Fruit fly (Drosophila melanogaster) whole organism, embryonic: ENCODE data around the gene Sec8.

Source experiments
- B-H2 ChIP-seq: fragments of 200-800 bp; sonication (Bioruptor generic); optimal IDR thresholded peaks from 2 replicates; lab custom pipeline; 2018; ENCODE audit warnings: missing biosample characterization, mild to moderate bottlenecking, missing genetic modification characterization
- CG11723 ChIP-seq: fragments of 200-800 bp; sonication (Bioruptor generic); optimal IDR thresholded peaks from 2 replicates; lab custom pipeline; 2017; ENCODE audit warnings: missing biosample characterization, mild to moderate bottlenecking, missing genetic modification characterization
- CG12299 ChIP-seq: fragments of 200-800 bp; sonication (Bioruptor generic); optimal IDR thresholded peaks from 2 replicates; lab custom pipeline; 2018; ENCODE audit warnings: missing biosample characterization, mild to moderate bottlenecking, missing genetic modification characterization
- CG12744 ChIP-seq: fragments of 200-800 bp; sonication (Bioruptor generic); optimal IDR thresholded peaks from 2 replicates; lab custom pipeline; 2016; ENCODE audit warnings: missing biosample characterization, missing genetic modification characterization
- CG17385 ChIP-seq: fragments of 200-800 bp; sonication (Bioruptor generic); optimal IDR thresholded peaks from 3 replicates; lab custom pipeline; 2018; ENCODE audit warnings: missing biosample characterization, mild to moderate bottlenecking, missing genetic modification characterization
- CG2678 ChIP-seq: fragments of 200-800 bp; sonication (Bioruptor generic); optimal IDR thresholded peaks from 3 replicates; lab custom pipeline; 2019; ENCODE audit warnings: missing biosample characterization, mild to moderate bottlenecking, missing genetic modification characterization, moderate library complexity
- CG2712 ChIP-seq: fragments of 200-800 bp; optimal IDR thresholded peaks from 3 replicates; lab custom pipeline; 2019; ENCODE audit warnings: missing biosample characterization, mild to moderate bottlenecking, missing genetic modification characterization, moderate library complexity
- CG30020 ChIP-seq: fragments of 200-800 bp; optimal IDR thresholded peaks from 2 replicates; lab custom pipeline; 2019; ENCODE audit warnings: missing biosample characterization, mild to moderate bottlenecking, missing genetic modification characterization, moderate library complexity
- CG31224 ChIP-seq: fragments of 200-800 bp; sonication (Bioruptor generic); IDR thresholded peaks from 2 replicates; pipeline ENCODE4 v1.3.6; 2022; ENCODE audit warnings: missing biosample characterization, missing genetic modification characterization
- CG33557 ChIP-seq: fragments of 200-800 bp; sonication (Bioruptor generic); optimal IDR thresholded peaks from 2 replicates; lab custom pipeline; 2019; ENCODE audit warnings: missing biosample characterization, mild to moderate bottlenecking, missing genetic modification characterization, moderate library complexity
- CG34376 ChIP-seq: fragments of 200-800 bp; sonication (Bioruptor generic); optimal IDR thresholded peaks from 2 replicates; lab custom pipeline; 2018; ENCODE audit warnings: missing biosample characterization, mild to moderate bottlenecking, missing genetic modification characterization
- CG3838 ChIP-seq: fragments of 200-800 bp; sonication (Bioruptor generic); optimal IDR thresholded peaks from 3 replicates; lab custom pipeline; 2016; ENCODE audit warnings: missing biosample characterization, missing genetic modification characterization
- CG6254 ChIP-seq: fragments of 200-800 bp; sonication (Bioruptor generic); optimal IDR thresholded peaks from 3 replicates; lab custom pipeline; 2017; ENCODE audit warnings: mild to moderate bottlenecking, missing biosample characterization, missing genetic modification reagents, missing genetic modification characterization
- CG6854 ChIP-seq: fragments of 200-800 bp; sonication (Bioruptor generic); optimal IDR thresholded peaks from 3 replicates; lab custom pipeline; 2017; ENCODE audit warnings: missing biosample characterization, mild to moderate bottlenecking, missing genetic modification characterization
- CG7357 ChIP-seq: fragments of 200-800 bp; sonication (Bioruptor generic); IDR thresholded peaks from 3 replicates; pipeline ENCODE4 v1.3.6; 2022; ENCODE audit warnings: missing biosample characterization, missing genetic modification characterization
- CG7745 ChIP-seq: fragments of 200-800 bp; sonication (Bioruptor generic); optimal IDR thresholded peaks from 2 replicates; lab custom pipeline; 2018; ENCODE audit warnings: missing biosample characterization, mild to moderate bottlenecking, missing genetic modification characterization, moderate library complexity
- CG8290 ChIP-seq, 3 experiments: fragments of 200-800 bp; sonication (Bioruptor generic); optimal IDR thresholded peaks; 2 replicates each; lab custom pipeline; 2016 to 2019; ENCODE audit warnings: missing biosample characterization in 3 of 3, missing genetic modification characterization in 3 of 3, mild to moderate bottlenecking in 2 of 3, moderate library complexity in 1 of 3
- E2f2 ChIP-seq: fragments of 200-800 bp; sonication (Bioruptor generic); IDR thresholded peaks from 2 replicates; pipeline ENCODE4 v1.3.6; 2022; ENCODE audit warnings: missing biosample characterization, missing genetic modification characterization
- Elba2 ChIP-seq: fragments of 200-800 bp; sonication (Bioruptor generic); optimal IDR thresholded peaks from 3 replicates; lab custom pipeline; 2016; ENCODE audit warnings: missing biosample characterization, missing genetic modification characterization
- Fer2 ChIP-seq: fragments of 200-800 bp; sonication (Bioruptor generic); optimal IDR thresholded peaks from 2 replicates; lab custom pipeline; 2018; ENCODE audit warnings: missing biosample characterization, mild to moderate bottlenecking, missing genetic modification characterization, moderate library complexity
- MTF-1 ChIP-seq: fragments of 200-800 bp; sonication (Bioruptor generic); optimal IDR thresholded peaks from 2 replicates; lab custom pipeline; 2018; ENCODE audit warnings: missing biosample characterization, mild to moderate bottlenecking, missing genetic modification characterization, borderline replicate concordance
- Myb ChIP-seq: fragments of 200-800 bp; sonication (Bioruptor generic); optimal IDR thresholded peaks from 2 replicates; lab custom pipeline; 2016; ENCODE audit warnings: missing biosample characterization, missing genetic modification characterization
- NC2β ChIP-seq: fragments of 200-800 bp; sonication (Bioruptor generic); optimal IDR thresholded peaks from 2 replicates; lab custom pipeline; 2016; ENCODE audit warnings: missing biosample characterization, missing genetic modification characterization
- Optix ChIP-seq: fragments of 200-800 bp; sonication (Bioruptor generic); IDR thresholded peaks from 3 replicates; pipeline ENCODE4 v1.3.6; 2022; ENCODE audit warnings: missing biosample characterization, missing genetic modification characterization
- PHDP ChIP-seq: fragments of 200-800 bp; sonication (Bioruptor generic); optimal IDR thresholded peaks from 3 replicates; lab custom pipeline; 2018; ENCODE audit warnings: missing biosample characterization, mild to moderate bottlenecking, missing genetic modification characterization, moderate library complexity
- Rfx ChIP-seq: fragments of 200-800 bp; sonication (Bioruptor generic); IDR thresholded peaks from 2 replicates; pipeline ENCODE4 v1.3.6; 2022; ENCODE audit warnings: missing biosample characterization, missing genetic modification characterization
- Trl ChIP-seq, 3 experiments: fragments of >200 bp in 2 of 3; fragments of 200-800 bp in 1 of 3; sonication (Bioruptor generic) in 1 of 3; optimal IDR thresholded peaks; 2 replicates in 1 of 3; 3 replicates in 2 of 3; lab custom pipeline; 2016 to 2017; ENCODE audit warnings: missing biosample characterization in 1 of 3, missing genetic modification characterization in 1 of 3
- Xrp1 ChIP-seq: fragments of 200-800 bp; sonication (Bioruptor generic); IDR thresholded peaks from 2 replicates; pipeline ENCODE4 v1.3.6; 2022; ENCODE audit warnings: missing biosample characterization, missing genetic modification characterization
- aop ChIP-seq: fragments of 200-800 bp; sonication (Bioruptor generic); IDR thresholded peaks from 2 replicates; pipeline ENCODE4 v1.3.6; 2022; ENCODE audit warnings: missing biosample characterization, missing genetic modification characterization
- az2 ChIP-seq: fragments of 200-800 bp; sonication (Bioruptor generic); optimal IDR thresholded peaks from 3 replicates; lab custom pipeline; 2016; ENCODE audit warnings: missing biosample characterization, missing genetic modification characterization
- chm ChIP-seq: fragments of 200-800 bp; sonication (Bioruptor generic); IDR thresholded peaks from 2 replicates; pipeline ENCODE4 v1.3.6; 2022; ENCODE audit warnings: missing biosample characterization, missing genetic modification characterization
- gem ChIP-seq: fragments of 200-800 bp; sonication (Bioruptor generic); optimal IDR thresholded peaks from 2 replicates; lab custom pipeline; 2019; ENCODE audit warnings: missing biosample characterization, mild to moderate bottlenecking, missing genetic modification characterization, moderate library complexity
- h ChIP-seq: fragments of >200 bp; optimal IDR thresholded peaks from 2 replicates; lab custom pipeline; 2017
- lab ChIP-seq: fragments of 200-800 bp; sonication (Bioruptor generic); optimal IDR thresholded peaks from 3 replicates; lab custom pipeline; 2017; ENCODE audit warnings: missing biosample characterization, missing genetic modification characterization, mild to moderate bottlenecking, moderate library complexity, missing genetic modification reagents
- mirr ChIP-seq: fragments of 200-800 bp; sonication (Bioruptor generic); optimal IDR thresholded peaks from 3 replicates; lab custom pipeline; 2018; ENCODE audit warnings: missing biosample characterization, mild to moderate bottlenecking, missing genetic modification characterization
- pfk ChIP-seq: fragments of 200-800 bp; sonication (Bioruptor generic); optimal IDR thresholded peaks from 2 replicates; lab custom pipeline; 2018; ENCODE audit warnings: missing biosample characterization, mild to moderate bottlenecking, missing genetic modification characterization, moderate library complexity
- pita ChIP-seq: fragments of 200-800 bp; sonication (Bioruptor generic); optimal IDR thresholded peaks from 2 replicates; lab custom pipeline; 2017; ENCODE audit warnings: missing biosample characterization, mild to moderate bottlenecking, missing genetic modification characterization
- psq ChIP-seq: fragments of 200-800 bp; sonication (Bioruptor generic); optimal IDR thresholded peaks from 2 replicates; lab custom pipeline; 2017; ENCODE audit warnings: missing biosample characterization, missing genetic modification characterization
- pum ChIP-seq: fragments of 200-800 bp; sonication (Bioruptor generic); optimal IDR thresholded peaks from 2 replicates; lab custom pipeline; 2016; ENCODE audit warnings: missing biosample characterization, missing genetic modification characterization
- salm ChIP-seq: fragments of 200-800 bp; sonication (Bioruptor generic); optimal IDR thresholded peaks from 2 replicates; lab custom pipeline; 2018; ENCODE audit warnings: missing biosample characterization, mild to moderate bottlenecking, missing genetic modification characterization
- sc ChIP-seq, 3 experiments: fragments of >200 bp in 2 of 3; fragments of 200-800 bp in 1 of 3; sonication (Bioruptor generic) in 1 of 3; optimal IDR thresholded peaks; 2 replicates in 2 of 3; 3 replicates in 1 of 3; lab custom pipeline; 2017; ENCODE audit warnings: mild to moderate bottlenecking in 1 of 3, missing biosample characterization in 1 of 3, missing genetic modification characterization in 1 of 3, missing genetic modification reagents in 1 of 3
- sens ChIP-seq: fragments of 200-800 bp; sonication (Bioruptor generic); peaks from one replicate; lab custom pipeline; 2016; ENCODE audit warnings: missing biosample characterization, missing genetic modification characterization
- seq ChIP-seq: fragments of 200-800 bp; sonication (Bioruptor generic); IDR thresholded peaks from 2 replicates; pipeline ENCODE4 v1.3.6; 2022; ENCODE audit warnings: missing biosample characterization, missing genetic modification characterization
- slou ChIP-seq: fragments of 200-800 bp; sonication (Bioruptor generic); optimal IDR thresholded peaks from 3 replicates; lab custom pipeline; 2016; ENCODE audit warnings: missing biosample characterization, missing genetic modification characterization
- so ChIP-seq: fragments of 200-800 bp; sonication (Bioruptor generic); IDR thresholded peaks from 3 replicates; pipeline ENCODE4 v1.3.6; 2022; ENCODE audit warnings: missing biosample characterization, missing genetic modification characterization
- wor ChIP-seq: fragments of 200-800 bp; sonication (Bioruptor generic); IDR thresholded peaks from 2 replicates; pipeline ENCODE4 v1.3.6; 2022; ENCODE audit warnings: missing biosample characterization, missing genetic modification characterization
- z ChIP-seq: fragments of 200-800 bp; sonication (Bioruptor generic); IDR thresholded peaks from 3 replicates; pipeline ENCODE4 v1.3.6; 2022; ENCODE audit warnings: missing biosample characterization, missing genetic modification characterization

Gene Sec8

DNA sequence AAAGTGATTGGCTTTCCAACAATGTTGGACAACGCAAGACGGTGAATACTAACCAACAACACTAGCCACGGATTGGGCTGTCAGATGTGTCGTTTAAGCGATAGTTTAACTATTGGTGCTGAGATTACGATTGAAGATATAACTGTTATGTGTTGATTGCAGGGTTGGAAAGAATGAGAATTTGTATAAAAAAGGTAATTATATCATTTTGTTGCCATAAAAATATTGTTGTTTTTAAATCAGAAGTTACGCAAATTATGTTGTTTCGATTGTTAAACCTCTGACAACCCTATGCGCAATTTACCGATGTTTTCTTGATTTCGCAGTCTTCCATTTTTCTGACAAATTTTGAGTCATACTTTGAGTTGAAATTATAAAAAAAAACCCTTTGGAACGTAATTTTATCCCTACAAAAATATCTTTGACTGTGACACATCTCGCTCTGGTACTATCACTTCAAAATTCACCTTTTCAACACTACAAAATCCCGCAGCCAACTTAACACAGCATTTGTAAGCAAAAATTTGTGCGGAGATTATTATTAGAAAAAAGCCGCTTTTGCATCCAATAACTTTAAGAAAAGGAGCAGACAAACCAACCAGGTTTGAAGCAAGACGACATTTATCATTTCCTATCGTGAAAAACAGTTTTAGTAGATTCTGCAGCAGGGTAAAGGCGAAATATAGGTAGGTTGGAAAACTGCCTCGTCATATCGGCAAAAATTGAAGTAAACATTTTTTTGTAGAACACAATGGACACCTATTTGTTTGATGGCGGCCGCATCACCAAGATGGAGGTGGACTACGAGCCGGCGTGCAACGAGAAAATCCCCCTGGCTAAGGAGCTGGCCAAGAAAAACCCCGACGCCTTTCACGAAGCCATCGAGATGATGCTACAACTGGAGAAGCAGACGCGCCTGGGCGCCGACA is 30.5 kb upstream of the Sec8 start, which contains the start of the genes Hat1 and Rpn5 (continued):
- TF ChIP-seq wor (GFP tag; lab: Robert Waterston, UW), result peak; percentile 58; the same call in 1 of the 2 replicates
- peak; percentile 56 for TF ChIP-seq CG33557 (GFP tag; lab: Kevin White, UChicago)
- peak; percentile 44; the same call in 1 of the 2 replicates for TF ChIP-seq seq (GFP tag; lab: Robert Waterston, UW)
- no peak for TF ChIP-seq CG6254 (GFP tag; lab: Kevin White, UChicago)
- TF ChIP-seq B-H2 (GFP tag; lab: Kevin White, UChicago), result peak; percentile 31
- TF ChIP-seq CG7745 (tag; lab: Kevin White, UChicago), result no peak
- peak; percentile 70; the same call in 1 of the 2 replicates for TF ChIP-seq Xrp1 (GFP tag; lab: Robert Waterston, UW)
- peak; percentile 57 for TF ChIP-seq CG11723
- TF ChIP-seq gem (tag; lab: Kevin White, UChicago), result peak; percentile 78
- peak; percentile 81 for TF ChIP-seq CG12744 (GFP tag; lab: Kevin White, UChicago)
- TF ChIP-seq CG30020 (tag; lab: Kevin White, UChicago), result peak; percentile 42
- TF ChIP-seq sens (GFP tag; lab: Kevin White, UChicago), result peak; percentile 98
- peak; percentile 79 for TF ChIP-seq NC2β (GFP tag; lab: Kevin White, UChicago)
- peak; percentile 84 for TF ChIP-seq az2 (GFP tag; lab: Kevin White, UChicago)
- peak; percentile 49 for TF ChIP-seq psq
- TF ChIP-seq CG2712 (tag; lab: Kevin White, UChicago), result peak; percentile 82
- TF ChIP-seq CG31224 (GFP tag; lab: Robert Waterston, UW), result peak; percentile 58
- TF ChIP-seq CG6854 (GFP tag; lab: Kevin White, UChicago), result no peak
- TF ChIP-seq CG8290 (GFP tag; optimal IDR thresholded peaks at IDR 0.05; lab: Kevin White, UChicago), result peak; percentile 87
- peak; percentile 79 to 85 for TF ChIP-seq CG8290 (tag; optimal IDR thresholded peaks at IDR 0.05; lab: Kevin White, UChicago)
- no peak for TF ChIP-seq salm (tag; lab: Kevin White, UChicago)
- no peak for TF ChIP-seq MTF-1 (GFP tag; lab: Kevin White, UChicago)
- peak; percentile 83 for TF ChIP-seq Rfx (GFP tag; lab: Robert Waterston, UW)
- peak; percentile 12 for TF ChIP-seq CG34376 (GFP tag; lab: Kevin White, UChicago)
- TF ChIP-seq h (lab: Kevin White, UChicago), result no peak
- TF ChIP-seq mirr (GFP tag; lab: Kevin White, UChicago), result peak; percentile 23
- peak; percentile 78 for TF ChIP-seq Myb (GFP tag; lab: Kevin White, UChicago)
- TF ChIP-seq CG17385 (GFP tag; lab: Kevin White, UChicago), result peak; percentile 66
- TF ChIP-seq Elba2 (GFP tag; lab: Kevin White, UChicago), result peak; percentile 64
- TF ChIP-seq chm, result peak; percentile 59; the same call in 1 of the 2 replicates
- TF ChIP-seq E2f2 (GFP tag; lab: Robert Waterston, UW), result peak; percentile 60
- peak; percentile 93 for TF ChIP-seq pum (GFP tag; lab: Kevin White, UChicago)
- TF ChIP-seq Optix (GFP tag; lab: Robert Waterston, UW), result no peak
- peak; percentile 83 for TF ChIP-seq lab (GFP tag; lab: Kevin White, UChicago)
- TF ChIP-seq so (GFP tag; lab: Robert Waterston, UW), result no peak
- peak; percentile 50; the same call in 2 of the 3 replicates for TF ChIP-seq CG7357 (GFP tag; lab: Robert Waterston, UW)
- TF ChIP-seq CG2678 (tag; lab: Kevin White, UChicago), result peak; percentile 80
- TF ChIP-seq sc (optimal IDR thresholded peaks at IDR 0.05; lab: Kevin White, UChicago), result no peak
- peak; percentile 63 for TF ChIP-seq sc (GFP tag; optimal IDR thresholded peaks at IDR 0.05; lab: Kevin White, UChicago)
- no peak for TF ChIP-seq pfk (GFP tag; lab: Kevin White, UChicago)
- peak; percentile 66 for TF ChIP-seq PHDP
- TF ChIP-seq Trl (optimal IDR thresholded peaks at IDR 0.05; lab: Kevin White, UChicago), result no peak
- TF ChIP-seq Trl (GFP tag; optimal IDR thresholded peaks at IDR 0.05; lab: Kevin White, UChicago), result peak; percentile 93
- TF ChIP-seq z (GFP tag; lab: Robert Waterston, UW), result no peak
- TF ChIP-seq pita (GFP tag; lab: Kevin White, UChicago), result no peak
- TF ChIP-seq slou (GFP tag; lab: Kevin White, UChicago), result peak; percentile 69
- peak; percentile 59 for TF ChIP-seq CG3838 (GFP tag; lab: Kevin White, UChicago)
- TF ChIP-seq aop, result no peak
- TF ChIP-seq Fer2, result peak; percentile 47
- peak; percentile 26 for TF ChIP-seq CG12299
